Fruit fly (Drosophila melanogaster) whole organism: Measurements from ENCODE around the gene CG5177.

Experiments
- CG8478 ChIP-seq: fragments of >200 bp; optimal IDR thresholded peaks from 2 replicates; lab custom pipeline; 2018; ENCODE audit warnings: inconsistent platforms
- pan ChIP-seq: fragments of >200 bp; optimal IDR thresholded peaks from 2 replicates; lab custom pipeline; 2017
- psq ChIP-seq: fragments of >200 bp; optimal IDR thresholded peaks from 2 replicates; lab custom pipeline; 2017

dm6 chr2L:7397746-7398145 is 7.3 kb upstream of the CG5177 start:
- TF ChIP-seq CG8478 (lab: Kevin White, UChicago): no peak
- TF ChIP-seq psq (lab: Kevin White, UChicago): no peak
- no peak for TF ChIP-seq pan
